Worm (Caenorhabditis elegans) whole organism, young adult: Measurements from ENCODE around the gene fbxa-4.

Source experiments
- F49E8.2 ChIP-seq: sonication (generic microtip); optimal IDR thresholded peaks from 3 replicates; lab custom pipeline; 2017; ENCODE audit warnings: missing genetic modification characterization, mild to moderate bottlenecking, missing compliant biosample characterization, antibody characterized with exemption, moderate library complexity; ENCODE audit not compliant: insufficient read depth
- K12H6.12 ChIP-seq: fragments of 200-800 bp; sonication (Bioruptor generic); optimal IDR thresholded peaks from 2 replicates; lab custom pipeline; 2018; ENCODE audit warnings: mild to moderate bottlenecking, missing genetic modification characterization, missing compliant biosample characterization
- Y79H2A.3 ChIP-seq: fragments of 200-800 bp; sonication (Bioruptor generic); conservative IDR thresholded peaks from 2 replicates; pipeline ENCODE4 v1.3.6; 2022; ENCODE audit warnings: missing genetic modification reagents, missing genetic modification characterization, missing compliant biosample characterization
- ceh-100 ChIP-seq: fragments of 200-800 bp; sonication (Bioruptor generic); IDR thresholded peaks from 2 replicates; pipeline ENCODE4 v1.3.6; 2022; ENCODE audit warnings: missing genetic modification reagents, missing genetic modification characterization, missing compliant biosample characterization
- ceh-27 ChIP-seq: fragments of 200-800 bp; sonication (Bioruptor generic); optimal IDR thresholded peaks from 2 replicates; lab custom pipeline; 2018; ENCODE audit warnings: mild to moderate bottlenecking, missing genetic modification characterization, moderate library complexity, missing compliant biosample characterization
- dpl-1 ChIP-seq: fragments of 150-350 bp; optimal IDR thresholded peaks from 2 replicates; lab custom pipeline; 2014; ENCODE audit warnings: missing biosample characterization, missing genetic modification reagents, missing genetic modification characterization
- lin-40 ChIP-seq: sonication (generic microtip); optimal IDR thresholded peaks from 2 replicates; lab custom pipeline; 2016; ENCODE audit warnings: missing genetic modification characterization, mild to moderate bottlenecking, missing compliant biosample characterization, missing genotype, missing genetic modification reagents
- mxl-1 ChIP-seq: sonication (generic microtip); optimal IDR thresholded peaks from 2 replicates; lab custom pipeline; 2016; ENCODE audit warnings: missing genetic modification characterization, missing compliant biosample characterization
- rcor-1 ChIP-seq: fragments of 200-800 bp; sonication (Bioruptor generic); IDR thresholded peaks from 2 replicates; pipeline ENCODE4 v1.3.6; 2022; ENCODE audit warnings: missing genetic modification reagents, missing genetic modification characterization, missing compliant biosample characterization
- tbp1 ChIP-seq: fragments of 200-800 bp; sonication (Bioruptor generic); optimal IDR thresholded peaks from 2 replicates; lab custom pipeline; 2018; ENCODE audit warnings: mild to moderate bottlenecking, missing genetic modification characterization, missing compliant biosample characterization
- ztf-28 ChIP-seq: fragments of 200-800 bp; sonication (Bioruptor generic); IDR thresholded peaks from 2 replicates; pipeline ENCODE4 v1.3.6; 2022; ENCODE audit warnings: missing genetic modification reagents, missing genetic modification characterization, missing compliant biosample characterization

- TF ChIP-seq ceh-27 (GFP tag; lab: Kevin White, UChicago), result no peak
- TF ChIP-seq lin-40, result no peak
- no peak for TF ChIP-seq F49E8.2 (tag; lab: Kevin White, UChicago)
- TF ChIP-seq rcor-1 (GFP tag; lab: Robert Waterston, UW), result no peak
- TF ChIP-seq dpl-1, result no peak
- no peak for TF ChIP-seq K12H6.12 (tag; lab: Kevin White, UChicago)
- no peak for TF ChIP-seq Y79H2A.3
- TF ChIP-seq ceh-100 (GFP tag; lab: Robert Waterston, UW), result no peak
- no peak for TF ChIP-seq ztf-28
- TF ChIP-seq tbp1 (GFP tag; lab: Kevin White, UChicago), result no peak
- TF ChIP-seq mxl-1 (tag; lab: Kevin White, UChicago), result no peak
Observed at ce11 chrII:2446727-2447126, 31.4 kb upstream of the fbxa-4 start.
